Worm (Caenorhabditis elegans) whole organism, L2 larva: ENCODE measurements around the gene R13A5.15.

Experiments used
- F13H6.1 ChIP-seq: sonication (generic microtip); optimal IDR thresholded peaks from 2 replicates; lab custom pipeline; 2016; ENCODE audit warnings: missing genetic modification characterization, missing compliant biosample characterization
- ama-1 ChIP-seq: fragments of 150-350 bp; optimal IDR thresholded peaks from 2 replicates; lab custom pipeline; 2018; ENCODE audit warnings: inconsistent platforms
- crh-2 ChIP-seq: sonication (generic microtip); optimal IDR thresholded peaks from 2 replicates; lab custom pipeline; 2017; ENCODE audit warnings: missing biosample characterization, missing genetic modification characterization
- gmeb-1 ChIP-seq: fragments of 150-350 bp; optimal IDR thresholded peaks from 2 replicates; lab custom pipeline; 2014; ENCODE audit warnings: missing biosample characterization, missing genetic modification characterization
- lin-39 ChIP-seq: fragments of 150-350 bp; optimal IDR thresholded peaks from 2 replicates; lab custom pipeline; 2014; ENCODE audit warnings: missing biosample characterization, missing genetic modification reagents, missing genetic modification characterization
- mbf-1 ChIP-seq: sonication (generic microtip); optimal IDR thresholded peaks from 2 replicates; lab custom pipeline; 2017; ENCODE audit warnings: missing biosample characterization, missing genetic modification characterization
- mdl-1 ChIP-seq, 2 experiments: fragments of 150-350 bp in 1 of 2; sonication (generic microtip) in 1 of 2; optimal IDR thresholded peaks; 2 replicates each; lab custom pipeline; 2017; ENCODE audit warnings: missing biosample characterization in 2 of 2, missing genetic modification characterization in 2 of 2
- nhr-12 ChIP-seq: fragments of 150-350 bp; optimal IDR thresholded peaks from 2 replicates; lab custom pipeline; 2014; ENCODE audit warnings: missing biosample characterization, missing genetic modification characterization
- nhr-237 ChIP-seq: fragments of 150-350 bp; optimal IDR thresholded peaks from 2 replicates; lab custom pipeline; 2014; ENCODE audit warnings: missing biosample characterization, missing genetic modification characterization
- sem-4 ChIP-seq: fragments of 150-350 bp; optimal IDR thresholded peaks from 2 replicates; lab custom pipeline; 2014; ENCODE audit warnings: missing biosample characterization, missing genetic modification reagents, missing genetic modification characterization
- unc-55 ChIP-seq: fragments of 150-350 bp; sonication (generic microtip); optimal IDR thresholded peaks from 3 replicates; lab custom pipeline; 2014; ENCODE audit warnings: missing biosample characterization, missing genetic modification reagents, missing genetic modification characterization
- unc-62 ChIP-seq: fragments of 150-350 bp; optimal IDR thresholded peaks from 2 replicates; lab custom pipeline; 2014; ENCODE audit warnings: missing biosample characterization, missing genetic modification reagents, missing genetic modification characterization
- ztf-11 ChIP-seq: sonication (generic microtip); optimal IDR thresholded peaks from 2 replicates; lab custom pipeline; 2017; ENCODE audit warnings: missing biosample characterization, missing genetic modification characterization

DNA sequence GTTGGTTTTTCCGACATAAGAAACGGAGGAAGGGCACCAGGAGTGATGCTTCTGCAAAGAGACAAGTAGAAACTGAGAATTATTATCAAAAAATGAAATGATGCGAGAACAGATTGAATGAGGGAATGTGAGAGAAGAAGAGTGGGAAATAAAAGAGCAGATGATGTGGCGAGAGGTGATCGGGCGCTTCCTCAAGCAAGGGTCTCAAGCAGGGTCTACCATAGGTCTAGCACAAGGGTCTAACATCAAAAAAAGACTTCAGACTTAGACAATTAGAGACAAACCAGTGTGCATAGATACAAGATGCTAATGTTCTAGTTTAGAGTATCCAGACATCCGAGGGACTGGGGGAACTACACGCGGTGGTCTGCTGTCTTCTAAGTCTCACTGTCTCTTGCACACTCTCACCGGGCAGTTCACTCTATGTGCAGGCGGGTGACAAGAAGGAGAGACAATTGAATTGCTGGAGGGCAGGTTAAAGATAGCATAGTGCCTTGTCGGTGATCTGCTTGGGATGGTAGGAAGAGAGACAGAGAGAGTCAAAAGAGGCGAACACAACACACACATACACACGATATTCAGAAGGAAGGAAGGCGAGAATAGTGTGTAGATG, 17.9 kb downstream of the R13A5.15 start, which contains the start of gene R13A5.7:
- peak; percentile 92 for TF ChIP-seq F13H6.1 (tag; lab: Kevin White, UChicago)
- TF ChIP-seq ama-1 (lab: Kevin White, UChicago) = no peak
- peak; percentile 85 for TF ChIP-seq sem-4 (tag; lab: Kevin White, UChicago)
- TF ChIP-seq lin-39 = no peak
- no peak for TF ChIP-seq nhr-237 (tag; lab: Kevin White, UChicago)
- peak; percentile 63 for TF ChIP-seq gmeb-1 (tag; lab: Kevin White, UChicago)
- TF ChIP-seq nhr-12 (tag; lab: Kevin White, UChicago) = no peak
- TF ChIP-seq mdl-1 (tag; optimal IDR thresholded peaks at IDR 0.05; lab: Kevin White, UChicago) = peak; percentile 90 to 91
- TF ChIP-seq ztf-11 (tag; lab: Kevin White, UChicago) = no peak
- TF ChIP-seq unc-62 = no peak
- TF ChIP-seq crh-2 (tag; lab: Kevin White, UChicago) = peak; percentile 89
- no peak for TF ChIP-seq mbf-1 (tag; lab: Kevin White, UChicago)
- peak; percentile 72 for TF ChIP-seq unc-55 (GFP tag; lab: Kevin White, UChicago)
